Worm (Caenorhabditis elegans): ENCODE data around the gene F17C11.22.

Gene F17C11.22

DNA sequence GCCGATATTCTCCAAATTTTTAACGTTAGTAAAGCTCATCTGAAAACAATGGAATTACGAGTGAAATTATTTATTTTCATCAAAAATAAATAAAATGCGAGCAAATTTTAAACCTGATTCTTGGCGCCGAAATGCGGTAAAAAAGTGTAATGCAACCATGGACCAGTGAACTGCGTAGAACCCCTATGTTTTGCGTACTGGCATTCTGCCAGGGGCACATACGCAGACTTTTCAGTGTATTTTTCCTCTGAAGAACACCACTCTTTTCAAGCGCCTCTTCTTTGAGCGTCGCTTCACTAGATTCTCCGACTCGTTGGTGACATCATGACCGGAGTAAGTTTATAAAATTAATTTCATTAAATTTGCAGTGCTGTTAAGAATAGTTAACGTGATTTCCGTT is 4.5 kb downstream of the F17C11.22 start, which contains the start of the genes ctf-4 and eef-1G (continued):
- TF ChIP-seq F37D6.2 (tag; optimal IDR thresholded peaks at IDR 0.05) (peak; percentile 86), mxl-3 (GFP tag; optimal IDR thresholded peaks at IDR 0.05) (peak; percentile 87), ceh-44 (GFP tag; IDR thresholded peaks at IDR 0.05) (no peak), lin-13 (GFP tag; optimal IDR thresholded peaks at IDR 0.05) (peak; percentile 92), ceh-28 (tag; optimal IDR thresholded peaks at IDR 0.05) (no peak), lsy-2 (tag; optimal IDR thresholded peaks at IDR 0.05) (peak; percentile 71 to 96), gei-8 (GFP tag; optimal IDR thresholded peaks at IDR 0.05) (no peak), T26A8.4 (GFP tag; IDR thresholded peaks at IDR 0.05) (peak; percentile 95), ceh-82 (tag; optimal IDR thresholded peaks at IDR 0.05) (no peak), tag-97 (GFP tag; IDR thresholded peaks at IDR 0.05) (no peak), attf-4 (tag; optimal IDR thresholded peaks at IDR 0.05) (no peak), lin-29 (GFP tag; IDR thresholded peaks at IDR 0.05) (peak; percentile 86), tra-1 (GFP tag; IDR thresholded peaks at IDR 0.05) (peak; percentile 85; the same call in 1 of the 2 replicates), unc-130 (GFP tag; optimal IDR thresholded peaks at IDR 0.05) (peak; percentile 84), set-16 (GFP tag; IDR thresholded peaks at IDR 0.05) (peak; percentile 31), dmd-9 (GFP tag; IDR thresholded peaks at IDR 0.05) (peak; percentile 74), skn-1 (tag; optimal IDR thresholded peaks at IDR 0.05) (no peak), daf-8 (GFP tag; IDR thresholded peaks at IDR 0.05) (no peak), lim-7 (GFP tag; IDR thresholded peaks at IDR 0.05) (no peak), nhr-77 (tag; optimal IDR thresholded peaks at IDR 0.05) (peak; percentile 98), dpl-1 (GFP tag; optimal IDR thresholded peaks at IDR 0.05) (peak; percentile 98), R02D3.7 (tag; optimal IDR thresholded peaks at IDR 0.05) (no peak), nhr-111 (GFP tag; optimal IDR thresholded peaks at IDR 0.05) (no peak), cey-2 (tag; optimal IDR thresholded peaks at IDR 0.05; ENCODE audit: borderline replicate concordance, insufficient read depth) (no peak), ZK337.2 (GFP tag; IDR thresholded peaks at IDR 0.05) (no peak), lin-39 (tag; optimal IDR thresholded peaks at IDR 0.05) (no peak), pqm-1 (tag; optimal IDR thresholded peaks at IDR 0.05) (peak; percentile 78), Y105C5A.15 (GFP tag; IDR thresholded peaks at IDR 0.05) (no peak), hif-1 (tag; optimal IDR thresholded peaks at IDR 0.05) (peak; percentile 62 to 84), saeg-2 (GFP tag; IDR thresholded peaks at IDR 0.05) (peak; percentile 87), fkh-10 (GFP tag; optimal IDR thresholded peaks at IDR 0.05) (peak; percentile 87), Y75B8A.6 (GFP tag; IDR thresholded peaks at IDR 0.05) (peak; percentile 73; the same call in 1 of the 2 replicates), nhr-25 (tag; optimal IDR thresholded peaks at IDR 0.05; ENCODE audit: borderline replicate concordance, insufficient read depth) (peak; percentile 97), mdt-29 (GFP tag; IDR thresholded peaks at IDR 0.05) (peak; percentile 89), nhr-41 (GFP tag; IDR thresholded peaks at IDR 0.05) (0 out of 2 replicates have a peak, but pooled peaks have one; percentile 23), lin-15B (tag; optimal IDR thresholded peaks at IDR 0.05) (peak; percentile 77), daf-16 (GFP tag; optimal IDR thresholded peaks at IDR 0.05) (peak; percentile 64 to 89), daf-16 (tag; optimal IDR thresholded peaks at IDR 0.05) (peak; percentile 86), duxl-1 (tag; optimal IDR thresholded peaks at IDR 0.05; ENCODE audit: poor library complexity) (peak; percentile 92), nhr-237 (tag; optimal IDR thresholded peaks at IDR 0.05) (peak; percentile 12), daf-12 (tag; optimal IDR thresholded peaks at IDR 0.05) (no peak), fos-1 (tag; optimal IDR thresholded peaks at IDR 0.05) (peak; percentile 40), zip-2 (tag; optimal IDR thresholded peaks at IDR 0.05) (peak; percentile 64), daf-19 (GFP tag; conservative IDR thresholded peaks at IDR 0.05) (no peak), nhr-11 (tag; optimal IDR thresholded peaks at IDR 0.05) (peak; percentile 98), mep-1 (tag; optimal IDR thresholded peaks at IDR 0.05) (peak; percentile 98), nhr-10 (tag; optimal IDR thresholded peaks at IDR 0.05) (peak; percentile 82), aha-1 (tag) (peak; percentile 99), hmg-1.1 (GFP tag; IDR thresholded peaks at IDR 0.05) (peak; percentile 94), dmd-8 (GFP tag; IDR thresholded peaks at IDR 0.05) (peak; percentile 34; the same call in 1 of the 2 replicates), hlh-11 (tag; optimal IDR thresholded peaks at IDR 0.05) (peak; percentile 98), spr-3 (GFP tag; optimal IDR thresholded peaks at IDR 0.05) (peak; percentile 66)

Measured in whole organism, L4 larva.